Worm (Caenorhabditis elegans) whole organism, L3 larva: Measurements from ENCODE around the gene F35F10.5.

ENCODE experiments used
- nhr-237 ChIP-seq: fragments of 150-350 bp; optimal IDR thresholded peaks from 2 replicates; lab custom pipeline; 2014; ENCODE audit warnings: missing biosample characterization, missing genetic modification characterization
- nhr-77 ChIP-seq: fragments of 150-350 bp; optimal IDR thresholded peaks from 2 replicates; lab custom pipeline; 2014; ENCODE audit warnings: missing biosample characterization, missing genetic modification characterization

- TF ChIP-seq nhr-237 (tag; lab: Kevin White, UChicago) (no peak), nhr-77 (tag; lab: Kevin White, UChicago) (no peak)
These were observed 35.7 kb downstream of the F35F10.5 start, which contains the start of gene C17B7.14 for ce11 chrV:3320432-3320831.
